Fruit fly (Drosophila melanogaster) whole organism, embryonic: Measurements from ENCODE around the gene Actn.

Source experiments
- B-H1 ChIP-seq: fragments of 200-800 bp; sonication (Bioruptor generic); IDR thresholded peaks from 3 replicates; pipeline ENCODE4 v1.3.6; 2022; ENCODE audit warnings: missing biosample characterization, missing genetic modification characterization
- BEAF-32 ChIP-seq: fragments of 200-800 bp; sonication (Bioruptor generic); optimal IDR thresholded peaks from 3 replicates; lab custom pipeline; 2017; ENCODE audit warnings: missing biosample characterization, missing genetic modification characterization, mild to moderate bottlenecking, moderate library complexity, missing genetic modification reagents
- BtbVII ChIP-seq: fragments of 200-800 bp; sonication (Bioruptor generic); optimal IDR thresholded peaks from 3 replicates; lab custom pipeline; 2017; ENCODE audit warnings: missing biosample characterization, mild to moderate bottlenecking, missing genetic modification characterization
- Bteb2 ChIP-seq: fragments of 200-800 bp; sonication (Bioruptor generic); optimal IDR thresholded peaks from 2 replicates; lab custom pipeline; 2016; ENCODE audit warnings: missing biosample characterization, missing genetic modification characterization
- CG10366 ChIP-seq: fragments of 200-800 bp; sonication (Bioruptor generic); IDR thresholded peaks from 2 replicates; pipeline ENCODE4 v1.3.6; 2022; ENCODE audit warnings: missing biosample characterization, missing genetic modification characterization
- CG11560 ChIP-seq: fragments of 200-800 bp; sonication (Bioruptor generic); IDR thresholded peaks from 3 replicates; pipeline ENCODE4 v1.3.6; 2022; ENCODE audit warnings: missing biosample characterization, missing genetic modification characterization
- CG13424 ChIP-seq: fragments of 200-800 bp; sonication (Bioruptor generic); optimal IDR thresholded peaks from 2 replicates; lab custom pipeline; 2019; ENCODE audit warnings: missing biosample characterization, mild to moderate bottlenecking, missing genetic modification characterization, moderate library complexity
- CG13624 ChIP-seq: fragments of 200-800 bp; sonication (Bioruptor generic); optimal IDR thresholded peaks from 2 replicates; lab custom pipeline; 2016; ENCODE audit warnings: missing biosample characterization, missing genetic modification characterization
- CG15514 ChIP-seq: fragments of 200-800 bp; sonication (Bioruptor generic); optimal IDR thresholded peaks from 3 replicates; lab custom pipeline; 2017; ENCODE audit warnings: missing biosample characterization, missing genetic modification characterization, mild to moderate bottlenecking, moderate library complexity, missing genetic modification reagents
- CG1647 ChIP-seq: fragments of 200-800 bp; sonication (Bioruptor generic); optimal IDR thresholded peaks from 3 replicates; lab custom pipeline; 2016; ENCODE audit warnings: missing biosample characterization, missing genetic modification characterization
- CG16813 ChIP-seq: fragments of 200-800 bp; sonication (Bioruptor generic); IDR thresholded peaks from 3 replicates; pipeline ENCODE4 v1.3.6; 2022; ENCODE audit warnings: missing biosample characterization, missing genetic modification characterization; ENCODE audit not compliant: partially characterized antibody
- CG17186 ChIP-seq: fragments of 200-800 bp; sonication (Bioruptor generic); optimal IDR thresholded peaks from 3 replicates; lab custom pipeline; 2017; ENCODE audit warnings: missing biosample characterization, missing genetic modification reagents, missing genetic modification characterization
- CG17802 ChIP-seq: fragments of 200-800 bp; sonication (Bioruptor generic); optimal IDR thresholded peaks from 2 replicates; lab custom pipeline; 2018; ENCODE audit warnings: missing biosample characterization, mild to moderate bottlenecking, missing genetic modification characterization, moderate library complexity
- CG18764 ChIP-seq: fragments of 200-800 bp; sonication (Bioruptor generic); optimal IDR thresholded peaks from 3 replicates; lab custom pipeline; 2016; ENCODE audit warnings: missing biosample characterization, missing genetic modification characterization
- CG2120 ChIP-seq: fragments of 200-800 bp; sonication (Bioruptor generic); optimal IDR thresholded peaks from 3 replicates; lab custom pipeline; 2016; ENCODE audit warnings: missing biosample characterization, missing genetic modification characterization
- CG2199 ChIP-seq: fragments of 200-800 bp; sonication (Bioruptor generic); IDR thresholded peaks from 3 replicates; pipeline ENCODE4 v1.3.6; 2022; ENCODE audit warnings: missing biosample characterization, missing genetic modification characterization
- CG2678 ChIP-seq: fragments of 200-800 bp; sonication (Bioruptor generic); optimal IDR thresholded peaks from 3 replicates; lab custom pipeline; 2019; ENCODE audit warnings: missing biosample characterization, mild to moderate bottlenecking, missing genetic modification characterization, moderate library complexity
- CG2712 ChIP-seq: fragments of 200-800 bp; optimal IDR thresholded peaks from 3 replicates; lab custom pipeline; 2019; ENCODE audit warnings: missing biosample characterization, mild to moderate bottlenecking, missing genetic modification characterization, moderate library complexity
- CG2889 ChIP-seq: fragments of 200-800 bp; sonication (Bioruptor generic); IDR thresholded peaks from 3 replicates; pipeline ENCODE4 v1.3.6; 2022; ENCODE audit warnings: missing biosample characterization, missing genetic modification characterization
- CG4328 ChIP-seq: fragments of 200-800 bp; sonication (Bioruptor generic); optimal IDR thresholded peaks from 3 replicates; lab custom pipeline; 2017; ENCODE audit warnings: missing biosample characterization, missing genetic modification reagents, missing genetic modification characterization
- CG7357 ChIP-seq: fragments of 200-800 bp; sonication (Bioruptor generic); IDR thresholded peaks from 3 replicates; pipeline ENCODE4 v1.3.6; 2022; ENCODE audit warnings: missing biosample characterization, missing genetic modification characterization
- CG7372 ChIP-seq: fragments of 200-800 bp; sonication (Bioruptor generic); IDR thresholded peaks from 2 replicates; pipeline ENCODE4 v1.3.6; 2022; ENCODE audit warnings: missing biosample characterization, missing genetic modification characterization
- CG9215 ChIP-seq: fragments of 200-800 bp; sonication (Bioruptor generic); IDR thresholded peaks from 2 replicates; pipeline ENCODE4 v1.3.6; 2022; ENCODE audit warnings: missing biosample characterization, missing genetic modification characterization
- CG9437 ChIP-seq: fragments of 200-800 bp; sonication (Bioruptor generic); optimal IDR thresholded peaks from 2 replicates; lab custom pipeline; 2018; ENCODE audit warnings: missing biosample characterization, mild to moderate bottlenecking, missing genetic modification characterization
- Dfd ChIP-seq, 2 experiments: fragments of >200 bp; optimal IDR thresholded peaks; 2 replicates each; lab custom pipeline; 2017; ENCODE audit warnings: missing biosample characterization in 2 of 2, missing genetic modification characterization in 2 of 2
- Ets65A ChIP-seq: fragments of 200-800 bp; sonication (Bioruptor generic); peaks from one replicate; lab custom pipeline; 2016; ENCODE audit warnings: missing biosample characterization, missing genetic modification characterization
- Gug ChIP-seq: fragments of 200-800 bp; sonication (Bioruptor generic); IDR thresholded peaks from 4 replicates; pipeline ENCODE4 v1.3.6; 2022; ENCODE audit warnings: missing biosample characterization, missing genetic modification characterization
- Neu2 ChIP-seq: fragments of 200-800 bp; sonication (Bioruptor generic); optimal IDR thresholded peaks from 3 replicates; lab custom pipeline; 2016; ENCODE audit warnings: missing biosample characterization, missing genetic modification characterization, borderline replicate concordance
- Oaz ChIP-seq: fragments of 200-800 bp; sonication (Bioruptor generic); IDR thresholded peaks from 2 replicates; pipeline ENCODE4 v1.3.6; 2022; ENCODE audit warnings: missing biosample characterization, missing genetic modification characterization
- Poxn ChIP-seq: fragments of 200-800 bp; sonication (Bioruptor generic); IDR thresholded peaks from 2 replicates; pipeline ENCODE4 v1.3.6; 2022; ENCODE audit warnings: missing biosample characterization, missing genetic modification characterization
- Ravus ChIP-seq: fragments of 200-800 bp; sonication (Bioruptor generic); IDR thresholded peaks from 2 replicates; pipeline ENCODE4 v1.3.6; 2022; ENCODE audit warnings: missing biosample characterization, missing genetic modification characterization
- ato ChIP-seq: fragments of 200-800 bp; sonication (Bioruptor generic); IDR thresholded peaks from 2 replicates; pipeline ENCODE4 v1.3.6; 2022; ENCODE audit warnings: missing biosample characterization, missing genetic modification characterization; ENCODE audit not compliant: partially characterized antibody
- chif ChIP-seq, 2 experiments: fragments of 200-800 bp; sonication (Bioruptor generic); optimal IDR thresholded peaks; 3 replicates each; lab custom pipeline; 2016; ENCODE audit warnings: missing biosample characterization in 2 of 2, missing genetic modification characterization in 2 of 2
- dan ChIP-seq: fragments of 200-800 bp; sonication (Bioruptor generic); IDR thresholded peaks from 2 replicates; pipeline ENCODE4 v1.3.6; 2022; ENCODE audit warnings: missing biosample characterization, missing genetic modification characterization
- esg ChIP-seq: fragments of 200-800 bp; sonication (Bioruptor generic); conservative IDR thresholded peaks from 2 replicates; pipeline ENCODE4 v1.3.6; 2022; ENCODE audit warnings: missing biosample characterization, missing genetic modification characterization
- gce ChIP-seq: fragments of 200-800 bp; sonication (Bioruptor generic); IDR thresholded peaks from 3 replicates; pipeline ENCODE4 v1.3.6; 2022; ENCODE audit warnings: missing biosample characterization, missing genetic modification characterization
- gem ChIP-seq: fragments of 200-800 bp; sonication (Bioruptor generic); optimal IDR thresholded peaks from 2 replicates; lab custom pipeline; 2019; ENCODE audit warnings: missing biosample characterization, mild to moderate bottlenecking, missing genetic modification characterization, moderate library complexity
- gro ChIP-seq: fragments of 200-800 bp; sonication (Bioruptor generic); optimal IDR thresholded peaks from 2 replicates; lab custom pipeline; 2016; ENCODE audit warnings: missing biosample characterization, missing genetic modification characterization
- gt ChIP-seq: fragments of 200-800 bp; sonication (Bioruptor generic); IDR thresholded peaks from 2 replicates; pipeline ENCODE4 v1.3.6; 2022; ENCODE audit warnings: missing biosample characterization, missing genetic modification characterization
- ind ChIP-seq: fragments of 200-800 bp; sonication (Bioruptor generic); optimal IDR thresholded peaks from 3 replicates; lab custom pipeline; 2016; ENCODE audit warnings: missing biosample characterization, missing genetic modification characterization
- jigr1 ChIP-seq: fragments of 200-800 bp; sonication (Bioruptor generic); IDR thresholded peaks from 3 replicates; pipeline ENCODE4 v1.3.6; 2022; ENCODE audit warnings: missing biosample characterization, missing genetic modification characterization
- jumu ChIP-seq: fragments of 200-800 bp; sonication (Bioruptor generic); optimal IDR thresholded peaks from 3 replicates; lab custom pipeline; 2016; ENCODE audit warnings: missing biosample characterization, missing genetic modification characterization
- nerfin-1 ChIP-seq: fragments of 200-800 bp; sonication (Bioruptor generic); optimal IDR thresholded peaks from 3 replicates; lab custom pipeline; 2019; ENCODE audit warnings: missing biosample characterization, mild to moderate bottlenecking, missing genetic modification characterization, moderate library complexity
- pum ChIP-seq: fragments of 200-800 bp; sonication (Bioruptor generic); optimal IDR thresholded peaks from 2 replicates; lab custom pipeline; 2016; ENCODE audit warnings: missing biosample characterization, missing genetic modification characterization
- repo ChIP-seq: fragments of 200-800 bp; sonication (Bioruptor generic); optimal IDR thresholded peaks from 2 replicates; lab custom pipeline; 2016; ENCODE audit warnings: missing biosample characterization, missing genetic modification characterization
- schlank ChIP-seq: fragments of 200-800 bp; sonication (Bioruptor generic); optimal IDR thresholded peaks from 2 replicates; lab custom pipeline; 2018; ENCODE audit warnings: missing biosample characterization, mild to moderate bottlenecking, missing genetic modification characterization
- sens ChIP-seq: fragments of 200-800 bp; sonication (Bioruptor generic); peaks from one replicate; lab custom pipeline; 2016; ENCODE audit warnings: missing biosample characterization, missing genetic modification characterization
- sens-2 ChIP-seq: fragments of 200-800 bp; sonication (Bioruptor generic); IDR thresholded peaks from 2 replicates; pipeline ENCODE4 v1.3.6; 2022; ENCODE audit warnings: missing biosample characterization, missing genetic modification characterization
- slou ChIP-seq: fragments of 200-800 bp; sonication (Bioruptor generic); optimal IDR thresholded peaks from 3 replicates; lab custom pipeline; 2016; ENCODE audit warnings: missing biosample characterization, missing genetic modification characterization
- sna ChIP-seq: fragments of 200-800 bp; sonication (Bioruptor generic); IDR thresholded peaks from 2 replicates; pipeline ENCODE4 v1.3.6; 2022; ENCODE audit warnings: missing biosample characterization, missing genetic modification characterization; ENCODE audit not compliant: partially characterized antibody

The Actn gene

dm6 chrX:2083678-2084162, 41.6 kb upstream of the Actn start (continued):
- TF ChIP-seq sna (GFP tag; lab: Robert Waterston, UW) = 0 out of 2 replicates have a peak, but pooled peaks have one; percentile 45
- peak; percentile 72 for TF ChIP-seq CG18764 (GFP tag; lab: Kevin White, UChicago)
- TF ChIP-seq BEAF-32 (GFP tag; lab: Kevin White, UChicago) = no peak
- no peak for TF ChIP-seq CG16813
- peak; percentile 74; the same call in 2 of the 3 replicates for TF ChIP-seq CG11560 (tag; lab: Robert Waterston, UW)
- peak; percentile 82 for TF ChIP-seq pum (GFP tag; lab: Kevin White, UChicago)
- TF ChIP-seq CG9437 (GFP tag; lab: Kevin White, UChicago) = peak; percentile 71
- peak; percentile 37 for TF ChIP-seq Ravus (GFP tag; lab: Robert Waterston, UW)
- TF ChIP-seq chif (GFP tag; optimal IDR thresholded peaks at IDR 0.05; lab: Kevin White, UChicago) = peak; percentile 80 to 85
- TF ChIP-seq gt (GFP tag; lab: Robert Waterston, UW) = peak; percentile 53; the same call in 1 of the 2 replicates
- TF ChIP-seq CG15514 (GFP tag; lab: Kevin White, UChicago) = peak; percentile 41
- TF ChIP-seq gce (GFP tag; lab: Robert Waterston, UW) = peak; percentile 70; the same call in 2 of the 3 replicates
- TF ChIP-seq dan (GFP tag; lab: Robert Waterston, UW) = peak; percentile 42; the same call in 1 of the 2 replicates
- TF ChIP-seq jumu (GFP tag; lab: Kevin White, UChicago) = peak; percentile 86
- peak; percentile 69 for TF ChIP-seq repo (GFP tag; lab: Kevin White, UChicago)
- peak; percentile 96 for TF ChIP-seq sens
- peak; percentile 83 for TF ChIP-seq ind
- no peak for TF ChIP-seq Dfd (GFP tag; optimal IDR thresholded peaks at IDR 0.05; lab: Kevin White, UChicago)
- TF ChIP-seq slou (GFP tag; lab: Kevin White, UChicago) = peak; percentile 22
- TF ChIP-seq CG17186 (GFP tag; lab: Kevin White, UChicago) = peak; percentile 57
- peak; percentile 88 for TF ChIP-seq CG2712 (tag; lab: Kevin White, UChicago)

dm6 chrX:2083109-2083508, 41.0 kb upstream of the Actn start:
- peak; percentile 69 for TF ChIP-seq CG2678 (tag; lab: Kevin White, UChicago)
- peak; percentile 71; the same call in 3 of the 4 replicates for TF ChIP-seq Gug (GFP tag; lab: Robert Waterston, UW)
- no peak for TF ChIP-seq Oaz (GFP tag; lab: Robert Waterston, UW)
- peak; percentile 86 for TF ChIP-seq CG2120
- TF ChIP-seq Poxn (GFP tag; lab: Robert Waterston, UW) = peak; percentile 53; the same call in 1 of the 2 replicates
- TF ChIP-seq gem (tag; lab: Kevin White, UChicago) = peak; percentile 64
- peak; percentile 52; the same call in 1 of the 3 replicates for TF ChIP-seq CG2889 (GFP tag; lab: Robert Waterston, UW)
- TF ChIP-seq Dfd (GFP tag; optimal IDR thresholded peaks at IDR 0.05; lab: Kevin White, UChicago) = no peak
- TF ChIP-seq CG7372 (GFP tag; lab: Robert Waterston, UW) = peak; percentile 57
- no peak for TF ChIP-seq CG4328 (GFP tag; lab: Kevin White, UChicago)
- peak; percentile 56 for TF ChIP-seq esg (GFP tag; lab: Robert Waterston, UW)
- TF ChIP-seq CG13624 (GFP tag; lab: Kevin White, UChicago) = peak; percentile 60
- no peak for TF ChIP-seq sens-2 (GFP tag; lab: Robert Waterston, UW)
- TF ChIP-seq BtbVII (GFP tag; lab: Kevin White, UChicago) = peak; percentile 50
- TF ChIP-seq CG10366 (GFP tag; lab: Robert Waterston, UW) = peak; percentile 43
- peak; percentile 25 for TF ChIP-seq CG1647 (GFP tag; lab: Kevin White, UChicago)
- peak; percentile 74 for TF ChIP-seq schlank
- no peak for TF ChIP-seq ato (GFP tag; lab: Robert Waterston, UW)
- TF ChIP-seq Bteb2 (GFP tag; lab: Kevin White, UChicago) = peak; percentile 39
- TF ChIP-seq jigr1 (GFP tag; lab: Robert Waterston, UW) = no peak
- TF ChIP-seq CG9215 (GFP tag; lab: Robert Waterston, UW) = peak; percentile 79
- TF ChIP-seq B-H1 (GFP tag; lab: Robert Waterston, UW) = peak; percentile 48; the same call in 2 of the 3 replicates
- no peak for TF ChIP-seq Neu2 (GFP tag; lab: Kevin White, UChicago)
- peak; percentile 92 for TF ChIP-seq Ets65A (GFP tag; lab: Kevin White, UChicago)
- TF ChIP-seq gro (GFP tag; lab: Kevin White, UChicago) = peak; percentile 64
- peak; percentile 16 for TF ChIP-seq pum (GFP tag; lab: Kevin White, UChicago)
- TF ChIP-seq nerfin-1 (tag; lab: Kevin White, UChicago) = no peak
- peak; percentile 41 for TF ChIP-seq CG13424 (tag; lab: Kevin White, UChicago)
- TF ChIP-seq CG2199 (GFP tag; lab: Robert Waterston, UW) = no peak
- peak; percentile 56; the same call in 2 of the 3 replicates for TF ChIP-seq CG7357 (GFP tag; lab: Robert Waterston, UW)
- no peak for TF ChIP-seq CG17802 (tag; lab: Kevin White, UChicago)
